Fruit fly (Drosophila melanogaster) whole organism, embryonic: ENCODE measurements around the gene sals.

ENCODE experiments used
- Ada2b ChIP-seq: fragments of 200-800 bp; sonication (Bioruptor generic); IDR thresholded peaks from 2 replicates; pipeline ENCODE4 v1.3.6; 2022; ENCODE audit warnings: missing biosample characterization, missing genetic modification characterization
- Aef1 ChIP-seq: fragments of 200-800 bp; sonication (Bioruptor generic); IDR thresholded peaks from 3 replicates; pipeline ENCODE4 v1.3.6; 2022; ENCODE audit warnings: missing biosample characterization, missing genetic modification characterization
- CG10209 ChIP-seq: fragments of 200-800 bp; sonication (Bioruptor generic); optimal IDR thresholded peaks from 3 replicates; lab custom pipeline; 2017; ENCODE audit warnings: missing biosample characterization, mild to moderate bottlenecking, missing genetic modification characterization, missing genetic modification reagents
- CG10267 ChIP-seq: fragments of 200-800 bp; sonication (Bioruptor generic); optimal IDR thresholded peaks from 2 replicates; lab custom pipeline; 2018; ENCODE audit warnings: missing biosample characterization, mild to moderate bottlenecking, missing genetic modification characterization, moderate library complexity
- CG10274 ChIP-seq: fragments of 200-800 bp; sonication (Bioruptor generic); optimal IDR thresholded peaks from 3 replicates; lab custom pipeline; 2017; ENCODE audit warnings: missing biosample characterization, mild to moderate bottlenecking, missing genetic modification characterization
- CG10366 ChIP-seq: fragments of 200-800 bp; sonication (Bioruptor generic); IDR thresholded peaks from 2 replicates; pipeline ENCODE4 v1.3.6; 2022; ENCODE audit warnings: missing biosample characterization, missing genetic modification characterization
- CG10543 ChIP-seq: fragments of 200-800 bp; sonication (Bioruptor generic); optimal IDR thresholded peaks from 3 replicates; lab custom pipeline; 2017; ENCODE audit warnings: missing biosample characterization, mild to moderate bottlenecking, missing genetic modification characterization, moderate library complexity
- CG11456 ChIP-seq: fragments of 200-800 bp; sonication (Bioruptor generic); IDR thresholded peaks from 3 replicates; pipeline ENCODE4 v1.3.6; 2022; ENCODE audit warnings: missing biosample characterization, missing genetic modification characterization
- CG12299 ChIP-seq: fragments of 200-800 bp; sonication (Bioruptor generic); optimal IDR thresholded peaks from 2 replicates; lab custom pipeline; 2018; ENCODE audit warnings: missing biosample characterization, mild to moderate bottlenecking, missing genetic modification characterization
- CG1529 ChIP-seq: fragments of 200-800 bp; sonication (Bioruptor generic); optimal IDR thresholded peaks from 3 replicates; lab custom pipeline; 2018; ENCODE audit warnings: missing biosample characterization, missing genetic modification characterization
- CG15514 ChIP-seq: fragments of 200-800 bp; sonication (Bioruptor generic); optimal IDR thresholded peaks from 3 replicates; lab custom pipeline; 2017; ENCODE audit warnings: missing biosample characterization, missing genetic modification characterization, mild to moderate bottlenecking, moderate library complexity, missing genetic modification reagents
- CG15696 ChIP-seq: fragments of 200-800 bp; sonication (Bioruptor generic); optimal IDR thresholded peaks from 2 replicates; lab custom pipeline; 2019; ENCODE audit warnings: missing biosample characterization, mild to moderate bottlenecking, missing genetic modification characterization, moderate library complexity
- CG17359 ChIP-seq: fragments of 200-800 bp; sonication (Bioruptor generic); optimal IDR thresholded peaks from 3 replicates; lab custom pipeline; 2018; ENCODE audit warnings: missing biosample characterization, mild to moderate bottlenecking, missing genetic modification characterization, moderate library complexity
- CG1832 ChIP-seq: fragments of 200-800 bp; sonication (Bioruptor generic); optimal IDR thresholded peaks from 2 replicates; lab custom pipeline; 2017; ENCODE audit warnings: missing biosample characterization, mild to moderate bottlenecking, missing genetic modification characterization, inconsistent platforms
- CG18476 ChIP-seq: fragments of 200-800 bp; sonication (Bioruptor generic); optimal IDR thresholded peaks from 2 replicates; lab custom pipeline; 2016; ENCODE audit warnings: missing biosample characterization, mild to moderate bottlenecking, missing genetic modification characterization
- CG2202 ChIP-seq: fragments of 200-800 bp; sonication (Bioruptor generic); optimal IDR thresholded peaks from 2 replicates; lab custom pipeline; 2018; ENCODE audit warnings: missing biosample characterization, mild to moderate bottlenecking, missing genetic modification characterization
- CG30020 ChIP-seq: fragments of 200-800 bp; optimal IDR thresholded peaks from 2 replicates; lab custom pipeline; 2019; ENCODE audit warnings: missing biosample characterization, mild to moderate bottlenecking, missing genetic modification characterization, moderate library complexity
- CG4404 ChIP-seq: fragments of 200-800 bp; sonication (Bioruptor generic); IDR thresholded peaks from 2 replicates; pipeline ENCODE4 v1.3.6; 2022; ENCODE audit warnings: missing biosample characterization, missing genetic modification characterization
- CG4730 ChIP-seq: fragments of 200-800 bp; sonication (Bioruptor generic); IDR thresholded peaks from 2 replicates; pipeline ENCODE4 v1.3.6; 2022; ENCODE audit warnings: missing biosample characterization, missing genetic modification characterization
- CG4820 ChIP-seq: fragments of 200-800 bp; sonication (Bioruptor generic); optimal IDR thresholded peaks from 3 replicates; lab custom pipeline; 2016; ENCODE audit warnings: missing biosample characterization, missing genetic modification characterization
- CG7839 ChIP-seq: fragments of 200-800 bp; sonication (Bioruptor generic); optimal IDR thresholded peaks from 3 replicates; lab custom pipeline; 2018; ENCODE audit warnings: missing biosample characterization, mild to moderate bottlenecking, missing genetic modification characterization, moderate library complexity
- CG8924 ChIP-seq: fragments of 200-800 bp; optimal IDR thresholded peaks from 3 replicates; lab custom pipeline; 2019; ENCODE audit warnings: missing biosample characterization, mild to moderate bottlenecking, missing genetic modification characterization, moderate library complexity
- CG9215 ChIP-seq: fragments of 200-800 bp; sonication (Bioruptor generic); IDR thresholded peaks from 2 replicates; pipeline ENCODE4 v1.3.6; 2022; ENCODE audit warnings: missing biosample characterization, missing genetic modification characterization
- CG9817 ChIP-seq: fragments of 200-800 bp; sonication (Bioruptor generic); optimal IDR thresholded peaks from 2 replicates; lab custom pipeline; 2018; ENCODE audit warnings: missing biosample characterization, mild to moderate bottlenecking, missing genetic modification characterization, moderate library complexity
- CHES-1-like ChIP-seq: fragments of 200-800 bp; sonication (Bioruptor generic); optimal IDR thresholded peaks from 2 replicates; lab custom pipeline; 2016; ENCODE audit warnings: missing biosample characterization, missing genetic modification characterization
- Dfd ChIP-seq, 2 experiments: fragments of >200 bp; optimal IDR thresholded peaks; 2 replicates each; lab custom pipeline; 2017; ENCODE audit warnings: missing biosample characterization in 2 of 2, missing genetic modification characterization in 2 of 2
- Hand ChIP-seq: fragments of 200-800 bp; sonication (Bioruptor generic); optimal IDR thresholded peaks from 2 replicates; lab custom pipeline; 2017; ENCODE audit warnings: mild to moderate bottlenecking, missing biosample characterization, missing genetic modification reagents, missing genetic modification characterization
- HmgD ChIP-seq: fragments of 200-800 bp; sonication (Bioruptor generic); optimal IDR thresholded peaks from 3 replicates; lab custom pipeline; 2016; ENCODE audit warnings: missing biosample characterization, missing genetic modification characterization
- Hmx ChIP-seq: fragments of 200-800 bp; sonication (Bioruptor generic); optimal IDR thresholded peaks from 2 replicates; lab custom pipeline; 2016; ENCODE audit warnings: missing biosample characterization, missing genetic modification characterization
- MTF-1 ChIP-seq: fragments of 200-800 bp; sonication (Bioruptor generic); optimal IDR thresholded peaks from 2 replicates; lab custom pipeline; 2018; ENCODE audit warnings: missing biosample characterization, mild to moderate bottlenecking, missing genetic modification characterization, borderline replicate concordance
- Optix ChIP-seq: fragments of 200-800 bp; sonication (Bioruptor generic); IDR thresholded peaks from 3 replicates; pipeline ENCODE4 v1.3.6; 2022; ENCODE audit warnings: missing biosample characterization, missing genetic modification characterization
- Sin3A ChIP-seq: fragments of >200 bp; optimal IDR thresholded peaks from 2 replicates; lab custom pipeline; 2018
- Sox100B ChIP-seq: fragments of 200-800 bp; sonication (Bioruptor generic); optimal IDR thresholded peaks from 3 replicates; lab custom pipeline; 2018; ENCODE audit warnings: missing biosample characterization, mild to moderate bottlenecking, missing genetic modification characterization
- Sry-β ChIP-seq: fragments of 200-800 bp; sonication (Bioruptor generic); optimal IDR thresholded peaks from 2 replicates; lab custom pipeline; 2018; ENCODE audit warnings: missing biosample characterization, mild to moderate bottlenecking, missing genetic modification characterization, moderate library complexity
- ac ChIP-seq: fragments of 200-800 bp; sonication (Bioruptor generic); optimal IDR thresholded peaks from 3 replicates; lab custom pipeline; 2017; ENCODE audit warnings: missing biosample characterization, mild to moderate bottlenecking, missing genetic modification characterization
- al ChIP-seq: fragments of 200-800 bp; sonication (Bioruptor generic); IDR thresholded peaks from 2 replicates; pipeline ENCODE4 v1.3.6; 2022; ENCODE audit warnings: missing biosample characterization, missing genetic modification characterization
- bab2 ChIP-seq: fragments of 200-800 bp; sonication (Bioruptor generic); optimal IDR thresholded peaks from 2 replicates; lab custom pipeline; 2016; ENCODE audit warnings: missing biosample characterization, missing genetic modification characterization
- dimm ChIP-seq: fragments of 200-800 bp; sonication (Bioruptor generic); IDR thresholded peaks from 2 replicates; pipeline ENCODE4 v1.3.6; 2022; ENCODE audit warnings: missing biosample characterization, missing genetic modification characterization
- dm ChIP-seq: fragments of 200-800 bp; sonication (Bioruptor generic); optimal IDR thresholded peaks from 3 replicates; lab custom pipeline; 2016; ENCODE audit warnings: missing biosample characterization, missing genetic modification characterization
- exex ChIP-seq: fragments of 200-800 bp; sonication (Bioruptor generic); optimal IDR thresholded peaks from 4 replicates; lab custom pipeline; 2018; ENCODE audit warnings: missing biosample characterization, mild to moderate bottlenecking, missing genetic modification characterization, moderate library complexity
- fd96Cb ChIP-seq: fragments of 200-800 bp; sonication (Bioruptor generic); optimal IDR thresholded peaks from 2 replicates; lab custom pipeline; 2018; ENCODE audit warnings: missing biosample characterization, mild to moderate bottlenecking, missing genetic modification characterization, moderate library complexity
- ftz-f1 ChIP-seq: fragments of 200-800 bp; sonication (Bioruptor generic); optimal IDR thresholded peaks from 2 replicates; lab custom pipeline; 2016; ENCODE audit warnings: missing biosample characterization, missing genetic modification characterization
- gcm ChIP-seq: fragments of 200-800 bp; sonication (Bioruptor generic); optimal IDR thresholded peaks from 2 replicates; lab custom pipeline; 2019; ENCODE audit warnings: missing biosample characterization, mild to moderate bottlenecking, missing genetic modification characterization, moderate library complexity
- ken ChIP-seq: fragments of 200-800 bp; sonication (Bioruptor generic); IDR thresholded peaks from 3 replicates; pipeline ENCODE4 v1.3.6; 2022; ENCODE audit warnings: missing biosample characterization, missing genetic modification characterization
- pfk ChIP-seq: fragments of 200-800 bp; sonication (Bioruptor generic); optimal IDR thresholded peaks from 2 replicates; lab custom pipeline; 2018; ENCODE audit warnings: missing biosample characterization, mild to moderate bottlenecking, missing genetic modification characterization, moderate library complexity
- schlank ChIP-seq: fragments of 200-800 bp; sonication (Bioruptor generic); optimal IDR thresholded peaks from 2 replicates; lab custom pipeline; 2018; ENCODE audit warnings: missing biosample characterization, mild to moderate bottlenecking, missing genetic modification characterization
- sima ChIP-seq: fragments of 200-800 bp; sonication (Bioruptor generic); optimal IDR thresholded peaks from 2 replicates; lab custom pipeline; 2016; ENCODE audit warnings: missing biosample characterization, missing genetic modification characterization
- ssp ChIP-seq: fragments of 200-800 bp; sonication (Bioruptor generic); IDR thresholded peaks from 2 replicates; pipeline ENCODE4 v1.3.6; 2022; ENCODE audit warnings: missing biosample characterization, missing genetic modification characterization
- toy ChIP-seq: fragments of 200-800 bp; sonication (Bioruptor generic); IDR thresholded peaks from 2 replicates; pipeline ENCODE4 v1.3.6; 2022; ENCODE audit warnings: missing biosample characterization, missing genetic modification characterization
- vnd ChIP-seq: fragments of 200-800 bp; sonication (Bioruptor generic); IDR thresholded peaks from 3 replicates; pipeline ENCODE4 v1.3.6; 2022; ENCODE audit warnings: missing biosample characterization, missing genetic modification characterization; ENCODE audit not compliant: partially characterized antibody
- zfh2 ChIP-seq: fragments of 200-800 bp; sonication (Bioruptor generic); optimal IDR thresholded peaks from 2 replicates; lab custom pipeline; 2016; ENCODE audit warnings: missing biosample characterization, missing genetic modification characterization

sals gene

dm6 chr3R:11392805-11393204 is 58.8 kb downstream of the sals start (continued):
- TF ChIP-seq Hmx (GFP tag; lab: Kevin White, UChicago) (no peak), schlank (tag; lab: Kevin White, UChicago) (peak; percentile 47), CG10209 (peak; percentile 72), pfk (peak; percentile 41), al (GFP tag; lab: Robert Waterston, UW) (no peak), ssp (GFP tag; lab: Robert Waterston, UW) (peak; percentile 45; the same call in 1 of the 2 replicates), CG1529 (peak; percentile 71), fd96Cb (tag; lab: Kevin White, UChicago) (no peak), CG12299 (tag; lab: Kevin White, UChicago) (peak; percentile 20), Aef1 (0 out of 3 replicates have a peak, but pooled peaks have one; percentile 33), CG9817 (tag; lab: Kevin White, UChicago) (peak; percentile 65), sima (no peak), CG4404 (peak; percentile 63), Optix (GFP tag; lab: Robert Waterston, UW) (peak; percentile 65; the same call in 2 of the 3 replicates), CG15696 (peak; percentile 68), vnd (no peak), toy (GFP tag; lab: Robert Waterston, UW) (no peak), Sox100B (peak; percentile 62), Hand (no peak), ftz-f1 (GFP tag; lab: Kevin White, UChicago) (no peak), CG9215 (GFP tag; lab: Robert Waterston, UW) (no peak), CG18476 (GFP tag; lab: Kevin White, UChicago) (no peak), dimm (peak; percentile 40; the same call in 1 of the 2 replicates), CG11456 (GFP tag; lab: Robert Waterston, UW) (peak; percentile 76; the same call in 2 of the 3 replicates), CG10274 (GFP tag; lab: Kevin White, UChicago) (peak; percentile 59), CHES-1-like (GFP tag; lab: Kevin White, UChicago) (no peak), Dfd (GFP tag; optimal IDR thresholded peaks at IDR 0.05; lab: Kevin White, UChicago) (peak in 1 of 2 experiments; percentile 32), gcm (GFP tag; lab: Kevin White, UChicago) (no peak), ken (peak; percentile 74; the same call in 1 of the 3 replicates), Ada2b (GFP tag; lab: Robert Waterston, UW) (peak; percentile 27; the same call in 1 of the 2 replicates), CG10366 (GFP tag; lab: Robert Waterston, UW) (peak; percentile 42), CG10543 (no peak), CG4820 (GFP tag; lab: Kevin White, UChicago) (peak; percentile 54), Sin3A (lab: Kevin White, UChicago) (no peak), CG10267 (tag; lab: Kevin White, UChicago) (peak; percentile 50), HmgD (GFP tag; lab: Kevin White, UChicago) (peak; percentile 59), MTF-1 (GFP tag; lab: Kevin White, UChicago) (peak; percentile 88), ac (GFP tag; lab: Kevin White, UChicago) (peak; percentile 94), CG7839 (tag; lab: Kevin White, UChicago) (no peak), CG17359 (tag; lab: Kevin White, UChicago) (no peak), CG15514 (GFP tag; lab: Kevin White, UChicago) (peak; percentile 51), CG4730 (GFP tag; lab: Robert Waterston, UW) (peak; percentile 42; the same call in 1 of the 2 replicates), CG2202 (tag; lab: Kevin White, UChicago) (peak; percentile 76), bab2 (no peak), exex (no peak), CG8924 (peak; percentile 39), dm (GFP tag; lab: Kevin White, UChicago) (peak; percentile 50), CG30020 (tag; lab: Kevin White, UChicago) (no peak), CG1832 (GFP tag; lab: Kevin White, UChicago) (peak; percentile 27), Sry-β (GFP tag; lab: Kevin White, UChicago) (peak; percentile 33), zfh2 (GFP tag; lab: Kevin White, UChicago) (no peak)
